Worm (Caenorhabditis elegans): Measurements from ENCODE around the gene sri-19.

- no peak for TF ChIP-seq unc-130 (tag; optimal IDR thresholded peaks at IDR 0.05)
- TF ChIP-seq isw-1 (GFP tag; IDR thresholded peaks at IDR 0.05): no peak
- TF ChIP-seq ces-1 (GFP tag; optimal IDR thresholded peaks at IDR 0.05): no peak
- no peak for TF ChIP-seq ceh-88 (GFP tag; IDR thresholded peaks at IDR 0.05)
- no peak for TF ChIP-seq nhr-12 (tag; optimal IDR thresholded peaks at IDR 0.05)
- no peak for TF ChIP-seq nhr-77 (tag; optimal IDR thresholded peaks at IDR 0.05)
- TF ChIP-seq nhr-237 (tag; optimal IDR thresholded peaks at IDR 0.05): no peak
- TF ChIP-seq unc-62 (GFP tag; optimal IDR thresholded peaks at IDR 0.05): no peak
- TF ChIP-seq nhr-76 (tag; optimal IDR thresholded peaks at IDR 0.05): no peak
- no peak for TF ChIP-seq aly-2 (tag; optimal IDR thresholded peaks at IDR 0.05)
- TF ChIP-seq pqm-1 (tag; optimal IDR thresholded peaks at IDR 0.05): no peak
- TF ChIP-seq hpl-2 (GFP tag; optimal IDR thresholded peaks at IDR 0.05): no peak
Measured at ce11 chrIV:10970333-10970732, 12.2 kb downstream of the sri-19 start.

Data from whole organism, L1 larva.